Fruit fly (Drosophila melanogaster) whole organism, embryonic: ENCODE measurements around the gene CG5541.

Experiments used
- ATbp ChIP-seq: fragments of 200-800 bp; sonication (Bioruptor generic); optimal IDR thresholded peaks from 2 replicates; lab custom pipeline; 2017; ENCODE audit warnings: missing biosample characterization, mild to moderate bottlenecking, missing genetic modification characterization, missing genetic modification reagents
- B-H2 ChIP-seq: fragments of 200-800 bp; sonication (Bioruptor generic); optimal IDR thresholded peaks from 2 replicates; lab custom pipeline; 2018; ENCODE audit warnings: missing biosample characterization, mild to moderate bottlenecking, missing genetic modification characterization
- Blimp-1 ChIP-seq: fragments of 200-800 bp; sonication (Bioruptor generic); optimal IDR thresholded peaks from 3 replicates; lab custom pipeline; 2018; ENCODE audit warnings: missing biosample characterization, missing genetic modification characterization, mild to moderate bottlenecking, moderate library complexity, missing genetic modification reagents
- CG10321 ChIP-seq: fragments of 200-800 bp; sonication (Bioruptor generic); IDR thresholded peaks from 2 replicates; pipeline ENCODE4 v1.3.6; 2022; ENCODE audit warnings: missing biosample characterization, missing genetic modification characterization
- CG11456 ChIP-seq: fragments of 200-800 bp; sonication (Bioruptor generic); IDR thresholded peaks from 3 replicates; pipeline ENCODE4 v1.3.6; 2022; ENCODE audit warnings: missing biosample characterization, missing genetic modification characterization
- CG11723 ChIP-seq: fragments of 200-800 bp; sonication (Bioruptor generic); optimal IDR thresholded peaks from 2 replicates; lab custom pipeline; 2017; ENCODE audit warnings: missing biosample characterization, mild to moderate bottlenecking, missing genetic modification characterization
- CG13123 ChIP-seq: fragments of 200-800 bp; sonication (Bioruptor generic); optimal IDR thresholded peaks from 2 replicates; lab custom pipeline; 2016; ENCODE audit warnings: missing biosample characterization, missing genetic modification characterization
- CG14965 ChIP-seq: fragments of 200-800 bp; sonication (Bioruptor generic); optimal IDR thresholded peaks from 2 replicates; lab custom pipeline; 2016; ENCODE audit warnings: missing biosample characterization, missing genetic modification characterization, borderline replicate concordance
- CG15073 ChIP-seq: fragments of 200-800 bp; sonication (Bioruptor generic); optimal IDR thresholded peaks from 2 replicates; lab custom pipeline; 2016; ENCODE audit warnings: missing biosample characterization, missing genetic modification characterization
- CG15479 ChIP-seq: fragments of 200-800 bp; sonication (Bioruptor generic); optimal IDR thresholded peaks from 3 replicates; lab custom pipeline; 2019; ENCODE audit warnings: missing biosample characterization, mild to moderate bottlenecking, missing genetic modification characterization, moderate library complexity
- CG17385 ChIP-seq: fragments of 200-800 bp; sonication (Bioruptor generic); optimal IDR thresholded peaks from 3 replicates; lab custom pipeline; 2018; ENCODE audit warnings: missing biosample characterization, mild to moderate bottlenecking, missing genetic modification characterization
- CG18011 ChIP-seq: fragments of 200-800 bp; sonication (Bioruptor generic); optimal IDR thresholded peaks from 2 replicates; lab custom pipeline; 2017; ENCODE audit warnings: missing biosample characterization, missing genetic modification characterization, mild to moderate bottlenecking, moderate library complexity, missing genotype
- CG31224 ChIP-seq: fragments of 200-800 bp; sonication (Bioruptor generic); IDR thresholded peaks from 2 replicates; pipeline ENCODE4 v1.3.6; 2022; ENCODE audit warnings: missing biosample characterization, missing genetic modification characterization
- CG34376 ChIP-seq: fragments of 200-800 bp; sonication (Bioruptor generic); optimal IDR thresholded peaks from 2 replicates; lab custom pipeline; 2018; ENCODE audit warnings: missing biosample characterization, mild to moderate bottlenecking, missing genetic modification characterization
- CG3995 ChIP-seq: fragments of 200-800 bp; sonication (Bioruptor generic); optimal IDR thresholded peaks from 3 replicates; lab custom pipeline; 2016; ENCODE audit warnings: missing biosample characterization, missing genetic modification characterization
- CG4328 ChIP-seq: fragments of 200-800 bp; sonication (Bioruptor generic); optimal IDR thresholded peaks from 3 replicates; lab custom pipeline; 2017; ENCODE audit warnings: missing biosample characterization, missing genetic modification reagents, missing genetic modification characterization
- CG6689 ChIP-seq: fragments of 200-800 bp; sonication (Bioruptor generic); IDR thresholded peaks from 2 replicates; pipeline ENCODE4 v1.3.6; 2022; ENCODE audit warnings: missing biosample characterization, missing genetic modification characterization
- CG8388 ChIP-seq: fragments of 200-800 bp; sonication (Bioruptor generic); optimal IDR thresholded peaks from 2 replicates; lab custom pipeline; 2019; ENCODE audit warnings: missing biosample characterization, mild to moderate bottlenecking, missing genetic modification characterization, moderate library complexity
- CG9609 ChIP-seq: fragments of 200-800 bp; sonication (Bioruptor generic); optimal IDR thresholded peaks from 3 replicates; lab custom pipeline; 2016; ENCODE audit warnings: missing biosample characterization, missing genetic modification characterization
- CG9817 ChIP-seq: fragments of 200-800 bp; sonication (Bioruptor generic); optimal IDR thresholded peaks from 2 replicates; lab custom pipeline; 2018; ENCODE audit warnings: missing biosample characterization, mild to moderate bottlenecking, missing genetic modification characterization, moderate library complexity
- Chrac-16 ChIP-seq: fragments of 200-800 bp; sonication (Bioruptor generic); optimal IDR thresholded peaks from 3 replicates; lab custom pipeline; 2016; ENCODE audit warnings: missing biosample characterization, missing genetic modification characterization
- D19B ChIP-seq: fragments of 200-800 bp; sonication (Bioruptor generic); optimal IDR thresholded peaks from 2 replicates; lab custom pipeline; 2017; ENCODE audit warnings: missing biosample characterization, mild to moderate bottlenecking, missing genetic modification characterization
- Dek ChIP-seq: fragments of 200-800 bp; sonication (Bioruptor generic); optimal IDR thresholded peaks from 3 replicates; lab custom pipeline; 2019; ENCODE audit warnings: missing biosample characterization, mild to moderate bottlenecking, missing genetic modification characterization, moderate library complexity
- Dip3 ChIP-seq: fragments of 200-800 bp; sonication (Bioruptor generic); optimal IDR thresholded peaks from 3 replicates; lab custom pipeline; 2016; ENCODE audit warnings: missing biosample characterization, missing genetic modification characterization
- ERR ChIP-seq: fragments of 200-800 bp; sonication (Bioruptor generic); optimal IDR thresholded peaks from 2 replicates; lab custom pipeline; 2016; ENCODE audit warnings: missing biosample characterization, missing genetic modification characterization
- Ets97D ChIP-seq: fragments of 200-800 bp; sonication (Bioruptor generic); optimal IDR thresholded peaks from 3 replicates; lab custom pipeline; 2016; ENCODE audit warnings: missing biosample characterization, missing genetic modification characterization
- Meics ChIP-seq: fragments of 200-800 bp; sonication (Bioruptor generic); optimal IDR thresholded peaks from 2 replicates; lab custom pipeline; 2017; ENCODE audit warnings: missing biosample characterization, mild to moderate bottlenecking, missing genetic modification characterization
- Optix ChIP-seq: fragments of 200-800 bp; sonication (Bioruptor generic); IDR thresholded peaks from 3 replicates; pipeline ENCODE4 v1.3.6; 2022; ENCODE audit warnings: missing biosample characterization, missing genetic modification characterization
- TFAM ChIP-seq: fragments of 200-800 bp; sonication (Bioruptor generic); optimal IDR thresholded peaks from 2 replicates; lab custom pipeline; 2017; ENCODE audit warnings: missing biosample characterization, missing genetic modification characterization, inconsistent platforms
- ac ChIP-seq: fragments of 200-800 bp; sonication (Bioruptor generic); optimal IDR thresholded peaks from 3 replicates; lab custom pipeline; 2017; ENCODE audit warnings: missing biosample characterization, mild to moderate bottlenecking, missing genetic modification characterization
- bowl ChIP-seq: fragments of 200-800 bp; sonication (Bioruptor generic); IDR thresholded peaks from 2 replicates; pipeline ENCODE4 v1.3.6; 2022; ENCODE audit warnings: missing biosample characterization, missing genetic modification characterization
- fd102C ChIP-seq: fragments of 200-800 bp; sonication (Bioruptor generic); optimal IDR thresholded peaks from 2 replicates; lab custom pipeline; 2018; ENCODE audit warnings: missing biosample characterization, mild to moderate bottlenecking, missing genetic modification characterization, moderate library complexity
- gcm ChIP-seq: fragments of 200-800 bp; sonication (Bioruptor generic); optimal IDR thresholded peaks from 2 replicates; lab custom pipeline; 2019; ENCODE audit warnings: missing biosample characterization, mild to moderate bottlenecking, missing genetic modification characterization, moderate library complexity
- ham ChIP-seq: fragments of 200-800 bp; sonication (Bioruptor generic); IDR thresholded peaks from 2 replicates; pipeline ENCODE4 v1.3.6; 2022; ENCODE audit warnings: missing biosample characterization, missing genetic modification characterization
- her ChIP-seq: fragments of 200-800 bp; sonication (Bioruptor generic); optimal IDR thresholded peaks from 2 replicates; lab custom pipeline; 2016; ENCODE audit warnings: missing biosample characterization, missing genetic modification characterization
- jigr1 ChIP-seq: fragments of 200-800 bp; sonication (Bioruptor generic); IDR thresholded peaks from 3 replicates; pipeline ENCODE4 v1.3.6; 2022; ENCODE audit warnings: missing biosample characterization, missing genetic modification characterization
- jing ChIP-seq: fragments of 200-800 bp; sonication (Bioruptor generic); optimal IDR thresholded peaks from 2 replicates; lab custom pipeline; 2018; ENCODE audit warnings: missing biosample characterization, mild to moderate bottlenecking, missing genetic modification characterization
- luna ChIP-seq: fragments of 200-800 bp; sonication (Bioruptor generic); optimal IDR thresholded peaks from 2 replicates; lab custom pipeline; 2016; ENCODE audit warnings: missing biosample characterization, missing genetic modification characterization
- pho ChIP-seq: fragments of 200-800 bp; sonication (Bioruptor generic); optimal IDR thresholded peaks from 2 replicates; lab custom pipeline; 2016; ENCODE audit warnings: missing biosample characterization, missing genetic modification characterization
- phol ChIP-seq: fragments of 200-800 bp; sonication (Bioruptor generic); optimal IDR thresholded peaks from 3 replicates; lab custom pipeline; 2018; ENCODE audit warnings: missing biosample characterization, mild to moderate bottlenecking, missing genetic modification characterization, moderate library complexity
- pnt ChIP-seq: fragments of 200-800 bp; sonication (Bioruptor generic); optimal IDR thresholded peaks from 3 replicates; lab custom pipeline; 2016; ENCODE audit warnings: missing biosample characterization, missing genetic modification characterization
- prd ChIP-seq, 3 experiments: fragments of >200 bp in 2 of 3; fragments of 200-800 bp in 1 of 3; sonication (Bioruptor generic) in 1 of 3; optimal IDR thresholded peaks in 2 of 3; IDR thresholded peaks in 1 of 3; 2 replicates in 2 of 3; 3 replicates in 1 of 3; pipeline versions ENCODE4 v1.3.6 to Lab custom; 2017 to 2022; ENCODE audit warnings: missing biosample characterization in 1 of 3, missing genetic modification characterization in 1 of 3
- pum ChIP-seq: fragments of 200-800 bp; sonication (Bioruptor generic); optimal IDR thresholded peaks from 2 replicates; lab custom pipeline; 2016; ENCODE audit warnings: missing biosample characterization, missing genetic modification characterization
- ro ChIP-seq: fragments of 200-800 bp; sonication (Bioruptor generic); IDR thresholded peaks from 2 replicates; pipeline ENCODE4 v1.3.6; 2022; ENCODE audit warnings: missing biosample characterization, missing genetic modification characterization
- seq ChIP-seq: fragments of 200-800 bp; sonication (Bioruptor generic); IDR thresholded peaks from 2 replicates; pipeline ENCODE4 v1.3.6; 2022; ENCODE audit warnings: missing biosample characterization, missing genetic modification characterization
- ssp ChIP-seq: fragments of 200-800 bp; sonication (Bioruptor generic); IDR thresholded peaks from 2 replicates; pipeline ENCODE4 v1.3.6; 2022; ENCODE audit warnings: missing biosample characterization, missing genetic modification characterization
- tap ChIP-seq: fragments of 200-800 bp; optimal IDR thresholded peaks from 3 replicates; lab custom pipeline; 2019; ENCODE audit warnings: missing biosample characterization, mild to moderate bottlenecking, missing genetic modification characterization, moderate library complexity
- tin ChIP-seq: fragments of 200-800 bp; sonication (Bioruptor generic); optimal IDR thresholded peaks from 3 replicates; lab custom pipeline; 2016; ENCODE audit warnings: missing biosample characterization, missing genetic modification characterization
- tio ChIP-seq: fragments of 200-800 bp; sonication (Bioruptor generic); optimal IDR thresholded peaks from 2 replicates; lab custom pipeline; 2017; ENCODE audit warnings: missing biosample characterization, missing genetic modification characterization, inconsistent platforms

The CG5541 gene

DNA sequence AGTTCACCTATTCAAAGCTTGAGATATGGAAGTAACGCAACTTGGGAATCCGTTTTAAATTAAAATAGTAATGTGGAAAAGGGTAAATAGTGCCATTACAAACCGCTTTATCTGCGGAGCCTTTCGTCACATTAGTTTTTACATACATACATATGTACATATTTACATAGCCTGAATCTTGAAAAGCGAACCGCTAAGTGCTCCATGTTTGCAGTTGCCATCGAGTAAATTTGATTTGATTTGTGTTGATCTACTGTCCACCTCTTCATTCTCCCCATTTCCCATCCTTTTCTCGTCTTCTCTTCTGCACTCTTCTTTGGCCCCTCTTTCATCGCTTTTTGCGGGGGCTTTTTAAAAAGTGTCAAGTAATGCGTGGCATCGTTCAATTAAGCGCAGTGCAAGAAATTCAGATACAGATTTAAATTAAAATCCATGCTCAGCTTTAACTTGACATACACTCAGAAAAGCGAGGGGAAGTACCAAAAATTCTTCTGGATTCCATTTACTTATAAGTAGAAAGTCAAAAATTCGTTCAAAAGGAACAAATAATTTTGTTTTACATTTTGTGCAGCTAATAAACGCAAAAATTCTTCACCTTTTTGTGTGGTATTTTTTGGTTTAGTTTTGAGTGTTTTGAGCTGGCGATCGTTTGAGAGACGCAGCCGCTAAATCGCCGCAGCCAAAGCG lies 767 bp upstream of the CG5541 start (continued):
- TF ChIP-seq seq = peak; percentile 87
- TF ChIP-seq ham (GFP tag; lab: Robert Waterston, UW) = no peak
- peak; percentile 39 for TF ChIP-seq CG8388 (GFP tag; lab: Kevin White, UChicago)
- no peak for TF ChIP-seq CG15479 (GFP tag; lab: Kevin White, UChicago)
- TF ChIP-seq B-H2 (GFP tag; lab: Kevin White, UChicago) = peak; percentile 40
- peak; percentile 25 for TF ChIP-seq CG15073 (GFP tag; lab: Kevin White, UChicago)
- TF ChIP-seq her (GFP tag; lab: Kevin White, UChicago) = peak; percentile 21
- TF ChIP-seq Chrac-16 (GFP tag; lab: Kevin White, UChicago) = no peak
- peak; percentile 28 for TF ChIP-seq CG18011 (GFP tag; lab: Kevin White, UChicago)
- TF ChIP-seq CG6689 (GFP tag; lab: Robert Waterston, UW) = peak; percentile 26; the same call in 1 of the 2 replicates
- peak; percentile 15 for TF ChIP-seq D19B (GFP tag; lab: Kevin White, UChicago)
- peak; percentile 99 for TF ChIP-seq ATbp (GFP tag; lab: Kevin White, UChicago)
- peak; percentile 87 for TF ChIP-seq gcm (GFP tag; lab: Kevin White, UChicago)
- TF ChIP-seq jigr1 (GFP tag; lab: Robert Waterston, UW) = no peak
- peak; percentile 33 for TF ChIP-seq Ets97D (GFP tag; lab: Kevin White, UChicago)
- no peak for TF ChIP-seq luna (GFP tag; lab: Kevin White, UChicago)
- TF ChIP-seq CG17385 = peak; percentile 79
- TF ChIP-seq phol (tag; lab: Kevin White, UChicago) = no peak
- TF ChIP-seq CG31224 (GFP tag; lab: Robert Waterston, UW) = peak; percentile 18; the same call in 1 of the 2 replicates
- peak; percentile 85 for TF ChIP-seq tap (tag; lab: Kevin White, UChicago)
- peak; percentile 52 for TF ChIP-seq Dek (tag; lab: Kevin White, UChicago)
- TF ChIP-seq CG9609 (GFP tag; lab: Kevin White, UChicago) = peak; percentile 47
- peak; percentile 64; the same call in 2 of the 3 replicates for TF ChIP-seq Optix
- TF ChIP-seq CG14965 (GFP tag; lab: Kevin White, UChicago) = peak; percentile 81
- peak; percentile 43 for TF ChIP-seq CG9817 (tag; lab: Kevin White, UChicago)
- peak; percentile 15 for TF ChIP-seq Dip3 (GFP tag; lab: Kevin White, UChicago)
- TF ChIP-seq bowl = peak; percentile 11; the same call in 1 of the 2 replicates
- peak; percentile 68 for TF ChIP-seq pnt (GFP tag; lab: Kevin White, UChicago)
- TF ChIP-seq tin (GFP tag; lab: Kevin White, UChicago) = peak; percentile 49
- peak; percentile 85 for TF ChIP-seq Blimp-1 (GFP tag; lab: Kevin White, UChicago)
- peak; percentile 76 for TF ChIP-seq ERR (GFP tag; lab: Kevin White, UChicago)
- peak; percentile 22 for TF ChIP-seq jing
- TF ChIP-seq ssp = peak; percentile 20
- TF ChIP-seq CG10321 (GFP tag; lab: Robert Waterston, UW) = peak; percentile 44; the same call in 1 of the 2 replicates
- peak; percentile 60 for TF ChIP-seq tio (GFP tag; lab: Kevin White, UChicago)
- peak; percentile 86 for TF ChIP-seq CG13123 (GFP tag; lab: Kevin White, UChicago)
- peak; percentile 71 for TF ChIP-seq ac (GFP tag; lab: Kevin White, UChicago)
- peak; percentile 11 for TF ChIP-seq pum
- peak; percentile 21 for TF ChIP-seq CG3995
- TF ChIP-seq CG11723 = peak; percentile 85
- TF ChIP-seq prd (optimal IDR thresholded peaks at IDR 0.05; lab: Kevin White, UChicago) = no peak
- TF ChIP-seq prd (GFP tag; IDR thresholded peaks at IDR 0.05; lab: Robert Waterston, UW) = peak; percentile 46; the same call in 1 of the 3 replicates
- TF ChIP-seq CG4328 (GFP tag; lab: Kevin White, UChicago) = peak; percentile 88
- peak; percentile 57 for TF ChIP-seq CG34376 (GFP tag; lab: Kevin White, UChicago)
- no peak for TF ChIP-seq fd102C (GFP tag; lab: Kevin White, UChicago)
- TF ChIP-seq pho (GFP tag; lab: Kevin White, UChicago) = peak; percentile 73
- no peak for TF ChIP-seq ro
- TF ChIP-seq CG11456 (GFP tag; lab: Robert Waterston, UW) = peak; percentile 68; the same call in 2 of the 3 replicates
- TF ChIP-seq Meics (GFP tag; lab: Kevin White, UChicago) = peak; percentile 85
- peak; percentile 32 for TF ChIP-seq TFAM (GFP tag; lab: Kevin White, UChicago)
